Fruit fly (Drosophila melanogaster) whole organism, adult: Measurements from ENCODE around the gene CG15269.

Experiments
- CG11617 ChIP-seq: fragments of 200-800 bp; sonication (Bioruptor generic); optimal IDR thresholded peaks from 2 replicates; lab custom pipeline; 2017; ENCODE audit warnings: mild to moderate bottlenecking, missing biosample characterization, missing genetic modification reagents, missing genetic modification characterization
- CG12768 ChIP-seq: fragments of 200-800 bp; sonication (Bioruptor generic); optimal IDR thresholded peaks from 2 replicates; lab custom pipeline; 2017; ENCODE audit warnings: missing biosample characterization, missing genetic modification characterization, mild to moderate bottlenecking, moderate library complexity, missing genetic modification reagents
- CG14711 ChIP-seq: fragments of 200-800 bp; sonication (Bioruptor generic); optimal IDR thresholded peaks from 2 replicates; lab custom pipeline; 2018; ENCODE audit warnings: missing biosample characterization, mild to moderate bottlenecking, missing genetic modification characterization, moderate library complexity
- CG1620 ChIP-seq: fragments of 200-800 bp; sonication (Bioruptor generic); optimal IDR thresholded peaks from 2 replicates; lab custom pipeline; 2016; ENCODE audit warnings: missing biosample characterization, missing genetic modification characterization
- CG33017 ChIP-seq: fragments of 200-800 bp; sonication (Bioruptor generic); optimal IDR thresholded peaks from 2 replicates; lab custom pipeline; 2018; ENCODE audit warnings: missing biosample characterization, mild to moderate bottlenecking, missing genetic modification characterization, moderate library complexity
- CG5204 ChIP-seq: fragments of 200-800 bp; sonication (Bioruptor generic); optimal IDR thresholded peaks from 2 replicates; lab custom pipeline; 2016; ENCODE audit warnings: missing biosample characterization, missing genetic modification characterization
- CG7045 ChIP-seq: fragments of 200-800 bp; sonication (Bioruptor generic); optimal IDR thresholded peaks from 2 replicates; lab custom pipeline; 2017; ENCODE audit warnings: missing biosample characterization, mild to moderate bottlenecking, missing genetic modification characterization
- CG7101 ChIP-seq: fragments of 200-800 bp; sonication (Bioruptor generic); optimal IDR thresholded peaks from 2 replicates; lab custom pipeline; 2018; ENCODE audit warnings: missing biosample characterization, mild to moderate bottlenecking, missing genetic modification characterization, moderate library complexity
- Clk ChIP-seq: fragments of 200-800 bp; sonication (Bioruptor generic); optimal IDR thresholded peaks from 2 replicates; lab custom pipeline; 2017; ENCODE audit warnings: missing biosample characterization, missing genetic modification characterization
- Crg-1 ChIP-seq: fragments of 200-800 bp; sonication (Bioruptor generic); optimal IDR thresholded peaks from 2 replicates; lab custom pipeline; 2016; ENCODE audit warnings: missing biosample characterization, missing genetic modification characterization
- Hr96 ChIP-seq: fragments of 200-800 bp; sonication (Bioruptor generic); optimal IDR thresholded peaks from 2 replicates; lab custom pipeline; 2016; ENCODE audit warnings: missing biosample characterization, missing genetic modification characterization
- Mnt ChIP-seq: fragments of 200-800 bp; sonication (Bioruptor generic); optimal IDR thresholded peaks from 2 replicates; lab custom pipeline; 2016; ENCODE audit warnings: missing biosample characterization, mild to moderate bottlenecking, missing genetic modification characterization
- bab1 ChIP-seq: fragments of 200-800 bp; sonication (Bioruptor generic); optimal IDR thresholded peaks from 3 replicates; lab custom pipeline; 2019; ENCODE audit warnings: missing biosample characterization, mild to moderate bottlenecking, missing genetic modification characterization, moderate library complexity
- cic ChIP-seq: fragments of 200-800 bp; sonication (Bioruptor generic); optimal IDR thresholded peaks from 2 replicates; lab custom pipeline; 2017; ENCODE audit warnings: missing biosample characterization, mild to moderate bottlenecking, missing genetic modification characterization, moderate library complexity
- cnc ChIP-seq, 2 experiments: fragments of >200 bp; optimal IDR thresholded peaks; 2 replicates each; lab custom pipeline; 2017
- kay ChIP-seq: fragments of 200-800 bp; sonication (Bioruptor generic); peaks from one replicate; lab custom pipeline; 2016; ENCODE audit warnings: missing biosample characterization, missing genetic modification characterization, borderline replicate concordance
- ovo ChIP-seq: fragments of 200-800 bp; sonication (Bioruptor generic); optimal IDR thresholded peaks from 2 replicates; lab custom pipeline; 2016; ENCODE audit warnings: missing biosample characterization, missing genetic modification characterization
- pad ChIP-seq: fragments of 200-800 bp; sonication (Bioruptor generic); optimal IDR thresholded peaks from 3 replicates; lab custom pipeline; 2017; ENCODE audit warnings: missing biosample characterization, missing genetic modification characterization, mild to moderate bottlenecking, moderate library complexity, missing genetic modification reagents
- tj ChIP-seq: fragments of 200-800 bp; sonication (Bioruptor generic); optimal IDR thresholded peaks from 3 replicates; lab custom pipeline; 2017; ENCODE audit warnings: missing biosample characterization, mild to moderate bottlenecking, missing genetic modification characterization, moderate library complexity
- toe ChIP-seq: fragments of 200-800 bp; sonication (Bioruptor generic); optimal IDR thresholded peaks from 2 replicates; lab custom pipeline; 2016; ENCODE audit warnings: missing biosample characterization, missing genetic modification characterization

Gene CG15269

dm6 chr2L:15070216-15070615 is 39.0 kb upstream of the CG15269 start, which contains the start of gene vig:
TSS of gene vig (minus strand) at chr2L:15070316.
- TF ChIP-seq CG33017 (tag; lab: Kevin White, UChicago), result no peak
- no peak for TF ChIP-seq ovo (GFP tag; lab: Kevin White, UChicago)
- TF ChIP-seq CG5204 (GFP tag; lab: Kevin White, UChicago), result no peak
- no peak for TF ChIP-seq pad (GFP tag; lab: Kevin White, UChicago)
- TF ChIP-seq toe (GFP tag; lab: Kevin White, UChicago), result no peak
- no peak for TF ChIP-seq CG7101 (tag; lab: Kevin White, UChicago)
- no peak for TF ChIP-seq kay (GFP tag; lab: Kevin White, UChicago)
- no peak for TF ChIP-seq CG7045 (GFP tag; lab: Kevin White, UChicago)
- no peak for TF ChIP-seq Hr96
- no peak for TF ChIP-seq cic (GFP tag; lab: Kevin White, UChicago)
- no peak for TF ChIP-seq Mnt (GFP tag; lab: Kevin White, UChicago)
- TF ChIP-seq bab1 (GFP tag; lab: Kevin White, UChicago), result no peak
- no peak for TF ChIP-seq CG12768 (GFP tag; lab: Kevin White, UChicago)
- TF ChIP-seq Clk, result no peak
- TF ChIP-seq cnc (optimal IDR thresholded peaks at IDR 0.05; lab: Kevin White, UChicago), result no peak

DNA sequence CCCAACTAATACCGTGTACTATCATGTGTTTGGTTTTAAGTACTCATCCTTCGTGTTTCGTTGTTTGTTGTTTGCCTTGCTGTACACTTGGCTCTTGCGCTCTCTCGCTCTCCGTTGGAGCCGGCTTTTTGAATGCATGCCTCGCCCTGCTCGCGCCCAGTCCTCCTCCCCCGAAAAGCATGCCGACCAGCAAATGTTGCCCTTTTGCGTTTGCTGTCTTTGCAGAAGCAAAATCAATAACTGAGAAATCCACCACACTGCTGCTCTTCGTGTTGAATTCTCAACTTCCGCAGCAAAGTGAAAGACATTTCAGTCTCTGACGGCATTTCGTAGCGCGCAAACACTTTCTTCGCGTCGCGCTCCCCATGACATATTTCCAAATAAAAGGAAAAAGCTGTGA is 34.7 kb upstream of the CG15269 start, which contains the start of gene wwk:
Gene wwk (plus strand): TSS at position 312 of the 400 bp plus-strand sequence.
- TF ChIP-seq CG1620 (GFP tag; lab: Kevin White, UChicago), result no peak
- no peak for TF ChIP-seq bab1 (GFP tag; lab: Kevin White, UChicago)
- TF ChIP-seq pad (GFP tag; lab: Kevin White, UChicago), result no peak
- TF ChIP-seq Mnt (GFP tag; lab: Kevin White, UChicago), result no peak
- no peak for TF ChIP-seq cnc (optimal IDR thresholded peaks at IDR 0.05; lab: Kevin White, UChicago)
- TF ChIP-seq CG11617 (GFP tag; lab: Kevin White, UChicago), result no peak
- no peak for TF ChIP-seq Clk
- TF ChIP-seq CG5204 (GFP tag; lab: Kevin White, UChicago), result no peak
- TF ChIP-seq cic (GFP tag; lab: Kevin White, UChicago), result no peak
- TF ChIP-seq CG14711 (tag; lab: Kevin White, UChicago), result no peak
- no peak for TF ChIP-seq CG7045 (GFP tag; lab: Kevin White, UChicago)
- no peak for TF ChIP-seq Hr96
- no peak for TF ChIP-seq CG12768 (GFP tag; lab: Kevin White, UChicago)
- no peak for TF ChIP-seq toe (GFP tag; lab: Kevin White, UChicago)
- no peak for TF ChIP-seq kay (GFP tag; lab: Kevin White, UChicago)
- TF ChIP-seq ovo (GFP tag; lab: Kevin White, UChicago), result no peak
- TF ChIP-seq Crg-1, result no peak
- TF ChIP-seq tj (GFP tag; lab: Kevin White, UChicago), result no peak
- TF ChIP-seq CG33017 (tag; lab: Kevin White, UChicago), result no peak
- no peak for TF ChIP-seq CG7101 (tag; lab: Kevin White, UChicago)

dm6 chr2L:15106100-15106499 is 3.1 kb upstream of the CG15269 start:
- TF ChIP-seq cnc (optimal IDR thresholded peaks at IDR 0.05; lab: Kevin White, UChicago), result no peak
- no peak for TF ChIP-seq CG7045 (GFP tag; lab: Kevin White, UChicago)
- no peak for TF ChIP-seq CG1620 (GFP tag; lab: Kevin White, UChicago)
- TF ChIP-seq CG5204 (GFP tag; lab: Kevin White, UChicago), result no peak
- no peak for TF ChIP-seq CG7101 (tag; lab: Kevin White, UChicago)
- TF ChIP-seq Mnt (GFP tag; lab: Kevin White, UChicago), result no peak
- no peak for TF ChIP-seq Hr96
- TF ChIP-seq Crg-1, result no peak
- no peak for TF ChIP-seq toe (GFP tag; lab: Kevin White, UChicago)
- no peak for TF ChIP-seq cic (GFP tag; lab: Kevin White, UChicago)
- TF ChIP-seq bab1 (GFP tag; lab: Kevin White, UChicago), result no peak
- no peak for TF ChIP-seq CG33017 (tag; lab: Kevin White, UChicago)
- no peak for TF ChIP-seq CG11617 (GFP tag; lab: Kevin White, UChicago)
- TF ChIP-seq kay (GFP tag; lab: Kevin White, UChicago), result no peak
- no peak for TF ChIP-seq ovo (GFP tag; lab: Kevin White, UChicago)
- no peak for TF ChIP-seq Clk
- no peak for TF ChIP-seq CG12768 (GFP tag; lab: Kevin White, UChicago)

- TF ChIP-seq Crg-1 (no peak), tj (GFP tag; lab: Kevin White, UChicago) (no peak), CG7101 (tag; lab: Kevin White, UChicago) (no peak), CG12768 (GFP tag; lab: Kevin White, UChicago) (no peak), CG7045 (GFP tag; lab: Kevin White, UChicago) (no peak), CG33017 (tag; lab: Kevin White, UChicago) (no peak), CG5204 (GFP tag; lab: Kevin White, UChicago) (no peak), pad (GFP tag; lab: Kevin White, UChicago) (no peak), Clk (no peak), kay (GFP tag; lab: Kevin White, UChicago) (no peak), Hr96 (no peak), cic (GFP tag; lab: Kevin White, UChicago) (no peak), CG11617 (GFP tag; lab: Kevin White, UChicago) (no peak), cnc (optimal IDR thresholded peaks at IDR 0.05; lab: Kevin White, UChicago) (no peak), Mnt (GFP tag; lab: Kevin White, UChicago) (no peak), CG1620 (GFP tag; lab: Kevin White, UChicago) (no peak), CG14711 (tag; lab: Kevin White, UChicago) (no peak), bab1 (GFP tag; lab: Kevin White, UChicago) (no peak), ovo (GFP tag; lab: Kevin White, UChicago) (no peak), toe (GFP tag; lab: Kevin White, UChicago) (no peak)
These were observed 2.0 kb upstream of the CG15269 start for dm6 chr2L:15107238-15107637.

- TF ChIP-seq CG14711 (tag; lab: Kevin White, UChicago), result no peak
- no peak for TF ChIP-seq ovo (GFP tag; lab: Kevin White, UChicago)
- no peak for TF ChIP-seq Hr96
- TF ChIP-seq CG7101 (tag; lab: Kevin White, UChicago), result no peak
- no peak for TF ChIP-seq cic (GFP tag; lab: Kevin White, UChicago)
- TF ChIP-seq CG1620 (GFP tag; lab: Kevin White, UChicago), result no peak
- TF ChIP-seq cnc (optimal IDR thresholded peaks at IDR 0.05; lab: Kevin White, UChicago), result no peak
- TF ChIP-seq toe (GFP tag; lab: Kevin White, UChicago), result no peak
- TF ChIP-seq Clk, result no peak
- TF ChIP-seq CG33017 (tag; lab: Kevin White, UChicago), result no peak
These were observed 2.1 kb downstream of the CG15269 start for dm6 chr2L:15111276-15111675.
